Fruit fly (Drosophila melanogaster): ENCODE measurements around the gene ed.

ed gene

dm6 chr2L:4054881-4055779 is 24.0 kb downstream of the ed start (continued):
- TF ChIP-seq pum (GFP tag; optimal IDR thresholded peaks at IDR 0.05) = no peak
- no peak for TF ChIP-seq CG11695 (GFP tag; IDR thresholded peaks at IDR 0.05)
- no peak for TF ChIP-seq abd-A (tag; optimal IDR thresholded peaks at IDR 0.05)
- TF ChIP-seq CG13123 (GFP tag; optimal IDR thresholded peaks at IDR 0.05) = no peak

- TF ChIP-seq stwl (tag; optimal IDR thresholded peaks at IDR 0.05) (peak; percentile 10), chif (GFP tag; optimal IDR thresholded peaks at IDR 0.05) (peak in 1 of 2 experiments; percentile 27), CG12391 (tag; optimal IDR thresholded peaks at IDR 0.05) (peak; percentile 21), Xrp1 (GFP tag; IDR thresholded peaks at IDR 0.05) (peak; percentile 30; the same call in 1 of the 2 replicates), CG10979 (tag; optimal IDR thresholded peaks at IDR 0.05) (peak; percentile 33), tio (GFP tag; optimal IDR thresholded peaks at IDR 0.05) (peak; percentile 34), Hr3 (GFP tag; optimal IDR thresholded peaks at IDR 0.05) (peak; percentile 5), CG8388 (GFP tag; optimal IDR thresholded peaks at IDR 0.05) (peak; percentile 16), CG8290 (GFP tag; optimal IDR thresholded peaks at IDR 0.05) (no peak), CG8290 (tag; optimal IDR thresholded peaks at IDR 0.05) (peak; percentile 13 to 62), tll (GFP tag; optimal IDR thresholded peaks at IDR 0.05) (no peak), row (GFP tag; IDR thresholded peaks at IDR 0.05) (no peak), Sox102F (GFP tag; optimal IDR thresholded peaks at IDR 0.05) (peak; percentile 50), CG3065 (GFP tag; optimal IDR thresholded peaks at IDR 0.05) (peak; percentile 96), stc (GFP tag; IDR thresholded peaks at IDR 0.05) (0 out of 2 replicates have a peak, but pooled peaks have one; percentile 12), kah (GFP tag; optimal IDR thresholded peaks at IDR 0.05) (no peak), CG18262 (tag; optimal IDR thresholded peaks at IDR 0.05) (peak; percentile 27), Rfx (GFP tag; IDR thresholded peaks at IDR 0.05) (no peak), unpg (GFP tag; optimal IDR thresholded peaks at IDR 0.05) (peak; percentile 15), CG14710 (tag; optimal IDR thresholded peaks at IDR 0.05) (peak; percentile 16), ara (GFP tag; IDR thresholded peaks at IDR 0.05) (0 out of 2 replicates have a peak, but pooled peaks have one; percentile 28), CG30431 (GFP tag; optimal IDR thresholded peaks at IDR 0.05) (peak; percentile 20), CG17359 (tag; optimal IDR thresholded peaks at IDR 0.05) (peak; percentile 4), CG2712 (tag; optimal IDR thresholded peaks at IDR 0.05) (peak; percentile 27), CG11504 (tag; optimal IDR thresholded peaks at IDR 0.05) (peak; percentile 13), CG2875 (GFP tag; optimal IDR thresholded peaks at IDR 0.05) (no peak), gem (tag; optimal IDR thresholded peaks at IDR 0.05) (peak; percentile 40), Med (GFP tag) (peak; percentile 17), Ets65A (GFP tag) (no peak), CG31388 (GFP tag; optimal IDR thresholded peaks at IDR 0.05) (no peak), zf30C (GFP tag; optimal IDR thresholded peaks at IDR 0.05) (peak; percentile 72), vvl (GFP tag; IDR thresholded peaks at IDR 0.05) (peak; percentile 34; the same call in 1 of the 2 replicates), Ptx1 (GFP tag; IDR thresholded peaks at IDR 0.05) (0 out of 2 replicates have a peak, but pooled peaks have one; percentile 19), sens (GFP tag) (peak; percentile 93), CG31441 (GFP tag; IDR thresholded peaks at IDR 0.05) (0 out of 2 replicates have a peak, but pooled peaks have one; percentile 40), CG30403 (GFP tag; optimal IDR thresholded peaks at IDR 0.05) (peak; percentile 32), CG1603 (tag; optimal IDR thresholded peaks at IDR 0.05) (peak; percentile 54), Hsf (GFP tag; optimal IDR thresholded peaks at IDR 0.05) (peak; percentile 26), Drgx (GFP tag; IDR thresholded peaks at IDR 0.05) (0 out of 2 replicates have a peak, but pooled peaks have one; percentile 22), CG10267 (tag; optimal IDR thresholded peaks at IDR 0.05) (peak; percentile 1), CG2199 (GFP tag; IDR thresholded peaks at IDR 0.05) (0 out of 3 replicates have a peak, but pooled peaks have one; percentile 25), CG7556 (GFP tag; optimal IDR thresholded peaks at IDR 0.05) (no peak), Xbp1 (GFP tag; optimal IDR thresholded peaks at IDR 0.05) (peak; percentile 23)
These were observed 25.6 kb downstream of the ed start for dm6 chr2L:4056781-4057180.
